Fruit fly (Drosophila melanogaster) whole organism, embryonic: ENCODE measurements around the gene CG42728.
A peak's percentile ranks its signal among the peaks of the same experiment; 100 is the strongest.

Source experiments
- Blimp-1 ChIP-seq: fragments of 200-800 bp; sonication (Bioruptor generic); optimal IDR thresholded peaks from 3 replicates; lab custom pipeline; 2018; ENCODE audit warnings: missing biosample characterization, missing genetic modification characterization, mild to moderate bottlenecking, moderate library complexity, missing genetic modification reagents
- CG10267 ChIP-seq: fragments of 200-800 bp; sonication (Bioruptor generic); optimal IDR thresholded peaks from 2 replicates; lab custom pipeline; 2018; ENCODE audit warnings: missing biosample characterization, mild to moderate bottlenecking, missing genetic modification characterization, moderate library complexity
- CG10979 ChIP-seq: fragments of 200-800 bp; sonication (Bioruptor generic); optimal IDR thresholded peaks from 2 replicates; lab custom pipeline; 2018; ENCODE audit warnings: missing biosample characterization, mild to moderate bottlenecking, missing genetic modification characterization, moderate library complexity
- CG13296 ChIP-seq: fragments of 200-800 bp; sonication (Bioruptor generic); optimal IDR thresholded peaks from 3 replicates; lab custom pipeline; 2018; ENCODE audit warnings: missing biosample characterization, mild to moderate bottlenecking, missing genetic modification characterization
- CG14710 ChIP-seq: fragments of 200-800 bp; sonication (Bioruptor generic); optimal IDR thresholded peaks from 3 replicates; lab custom pipeline; 2019; ENCODE audit warnings: missing biosample characterization, mild to moderate bottlenecking, missing genetic modification characterization, moderate library complexity
- CG15479 ChIP-seq: fragments of 200-800 bp; sonication (Bioruptor generic); optimal IDR thresholded peaks from 3 replicates; lab custom pipeline; 2019; ENCODE audit warnings: missing biosample characterization, mild to moderate bottlenecking, missing genetic modification characterization, moderate library complexity
- CG15514 ChIP-seq: fragments of 200-800 bp; sonication (Bioruptor generic); optimal IDR thresholded peaks from 3 replicates; lab custom pipeline; 2017; ENCODE audit warnings: missing biosample characterization, missing genetic modification characterization, mild to moderate bottlenecking, moderate library complexity, missing genetic modification reagents
- CG1602 ChIP-seq: fragments of 200-800 bp; sonication (Bioruptor generic); optimal IDR thresholded peaks from 3 replicates; lab custom pipeline; 2016; ENCODE audit warnings: missing biosample characterization, missing genetic modification characterization
- CG16813 ChIP-seq: fragments of 200-800 bp; sonication (Bioruptor generic); IDR thresholded peaks from 3 replicates; pipeline ENCODE4 v1.3.6; 2022; ENCODE audit warnings: missing biosample characterization, missing genetic modification characterization; ENCODE audit not compliant: partially characterized antibody
- CG17328 ChIP-seq: fragments of 200-800 bp; sonication (Bioruptor generic); IDR thresholded peaks from 2 replicates; pipeline ENCODE4 v1.3.6; 2022; ENCODE audit warnings: missing biosample characterization, missing genetic modification characterization
- CG17385 ChIP-seq: fragments of 200-800 bp; sonication (Bioruptor generic); optimal IDR thresholded peaks from 3 replicates; lab custom pipeline; 2018; ENCODE audit warnings: missing biosample characterization, mild to moderate bottlenecking, missing genetic modification characterization
- CG17829 ChIP-seq: fragments of 200-800 bp; optimal IDR thresholded peaks from 2 replicates; lab custom pipeline; 2019; ENCODE audit warnings: missing biosample characterization, mild to moderate bottlenecking, missing genetic modification characterization, moderate library complexity
- CG2712 ChIP-seq: fragments of 200-800 bp; optimal IDR thresholded peaks from 3 replicates; lab custom pipeline; 2019; ENCODE audit warnings: missing biosample characterization, mild to moderate bottlenecking, missing genetic modification characterization, moderate library complexity
- CG3726 ChIP-seq: fragments of 200-800 bp; sonication (Bioruptor generic); IDR thresholded peaks from 3 replicates; pipeline ENCODE4, ENCODE4 v1.3.6; 2022; ENCODE audit warnings: missing biosample characterization, missing genetic modification characterization
- CG6689 ChIP-seq: fragments of 200-800 bp; sonication (Bioruptor generic); IDR thresholded peaks from 2 replicates; pipeline ENCODE4 v1.3.6; 2022; ENCODE audit warnings: missing biosample characterization, missing genetic modification characterization
- CG6791 ChIP-seq: fragments of 200-800 bp; sonication (Bioruptor generic); IDR thresholded peaks from 3 replicates; pipeline ENCODE4 v1.3.6; 2022; ENCODE audit warnings: missing biosample characterization, missing genetic modification characterization; ENCODE audit not compliant: partially characterized antibody
- CG7963 ChIP-seq: fragments of 200-800 bp; sonication (Bioruptor generic); IDR thresholded peaks from 3 replicates; pipeline ENCODE4 v1.3.6; 2022; ENCODE audit warnings: missing biosample characterization, missing genetic modification characterization; ENCODE audit not compliant: partially characterized antibody
- CG8478 ChIP-seq: fragments of >200 bp; optimal IDR thresholded peaks from 2 replicates; lab custom pipeline; 2018
- CTCF ChIP-seq: fragments of 200-800 bp; sonication (Bioruptor generic); optimal IDR thresholded peaks from 2 replicates; lab custom pipeline; 2017; ENCODE audit warnings: missing biosample characterization, mild to moderate bottlenecking, missing genetic modification characterization, moderate library complexity
- CrebB ChIP-seq: fragments of 200-800 bp; sonication (Bioruptor generic); optimal IDR thresholded peaks from 3 replicates; lab custom pipeline; 2018; ENCODE audit warnings: missing biosample characterization, mild to moderate bottlenecking, missing genetic modification characterization
- Dek ChIP-seq: fragments of 200-800 bp; sonication (Bioruptor generic); optimal IDR thresholded peaks from 3 replicates; lab custom pipeline; 2019; ENCODE audit warnings: missing biosample characterization, mild to moderate bottlenecking, missing genetic modification characterization, moderate library complexity
- Dip2 ChIP-seq: fragments of 200-800 bp; sonication (Bioruptor generic); IDR thresholded peaks from 2 replicates; pipeline ENCODE4 v1.3.6; 2022; ENCODE audit warnings: missing biosample characterization, missing genetic modification characterization
- MBD-R2 ChIP-seq: fragments of 200-800 bp; sonication (Bioruptor generic); IDR thresholded peaks from 2 replicates; pipeline ENCODE4 v1.3.6; 2022; ENCODE audit warnings: missing biosample characterization, missing genetic modification characterization
- Side ChIP-seq: fragments of 200-800 bp; sonication (Bioruptor generic); optimal IDR thresholded peaks from 2 replicates; lab custom pipeline; 2016; ENCODE audit warnings: missing biosample characterization, missing genetic modification characterization
- TFAM ChIP-seq: fragments of 200-800 bp; sonication (Bioruptor generic); optimal IDR thresholded peaks from 2 replicates; lab custom pipeline; 2017; ENCODE audit warnings: missing biosample characterization, missing genetic modification characterization, inconsistent platforms
- ac ChIP-seq: fragments of 200-800 bp; sonication (Bioruptor generic); optimal IDR thresholded peaks from 3 replicates; lab custom pipeline; 2017; ENCODE audit warnings: missing biosample characterization, mild to moderate bottlenecking, missing genetic modification characterization
- bab2 ChIP-seq: fragments of 200-800 bp; sonication (Bioruptor generic); optimal IDR thresholded peaks from 2 replicates; lab custom pipeline; 2016; ENCODE audit warnings: missing biosample characterization, missing genetic modification characterization
- chinmo ChIP-seq: fragments of 200-800 bp; sonication (Bioruptor generic); IDR thresholded peaks from 4 replicates; pipeline ENCODE4 v1.3.6; 2022; ENCODE audit warnings: missing biosample characterization, missing genetic modification characterization; ENCODE audit not compliant: partially characterized antibody
- corto ChIP-seq: fragments of 200-800 bp; sonication (Bioruptor generic); optimal IDR thresholded peaks from 2 replicates; lab custom pipeline; 2016; ENCODE audit warnings: missing biosample characterization, mild to moderate bottlenecking, missing genetic modification characterization, moderate library complexity
- crp ChIP-seq, 2 experiments: fragments of 200-800 bp; sonication (Bioruptor generic); optimal IDR thresholded peaks; 2 replicates in 1 of 2; 3 replicates in 1 of 2; lab custom pipeline; 2017; ENCODE audit warnings: missing biosample characterization in 2 of 2, missing genetic modification characterization in 2 of 2, mild to moderate bottlenecking in 1 of 2, moderate library complexity in 1 of 2
- en ChIP-seq: fragments of 200-800 bp; sonication (Bioruptor generic); optimal IDR thresholded peaks from 2 replicates; lab custom pipeline; 2016; ENCODE audit warnings: missing biosample characterization, missing genetic modification characterization
- gce ChIP-seq: fragments of 200-800 bp; sonication (Bioruptor generic); IDR thresholded peaks from 3 replicates; pipeline ENCODE4 v1.3.6; 2022; ENCODE audit warnings: missing biosample characterization, missing genetic modification characterization
- lola ChIP-seq, 3 experiments: fragments of >200 bp in 2 of 3; fragments of 200-800 bp in 1 of 3; sonication (Bioruptor generic) in 1 of 3; optimal IDR thresholded peaks; 2 replicates each; lab custom pipeline; 2017 to 2019; ENCODE audit warnings: missing biosample characterization in 3 of 3, missing genetic modification characterization in 3 of 3, mild to moderate bottlenecking in 1 of 3, moderate library complexity in 1 of 3
- nom ChIP-seq: fragments of 200-800 bp; sonication (Bioruptor generic); optimal IDR thresholded peaks from 2 replicates; lab custom pipeline; 2017; ENCODE audit warnings: missing biosample characterization, missing genetic modification characterization, mild to moderate bottlenecking, moderate library complexity, missing genetic modification reagents
- pnt ChIP-seq: fragments of 200-800 bp; sonication (Bioruptor generic); optimal IDR thresholded peaks from 3 replicates; lab custom pipeline; 2016; ENCODE audit warnings: missing biosample characterization, missing genetic modification characterization
- sens-2 ChIP-seq: fragments of 200-800 bp; sonication (Bioruptor generic); IDR thresholded peaks from 2 replicates; pipeline ENCODE4 v1.3.6; 2022; ENCODE audit warnings: missing biosample characterization, missing genetic modification characterization
- tll ChIP-seq, 2 experiments: fragments of 200-800 bp in 1 of 2; fragments of >200 bp in 1 of 2; sonication (Bioruptor generic) in 1 of 2; optimal IDR thresholded peaks; 2 replicates each; lab custom pipeline; 2017 to 2019; ENCODE audit warnings: missing biosample characterization in 2 of 2, missing genetic modification characterization in 2 of 2, mild to moderate bottlenecking in 1 of 2, moderate library complexity in 1 of 2
- tx ChIP-seq: fragments of 200-800 bp; sonication (Bioruptor generic); optimal IDR thresholded peaks from 2 replicates; lab custom pipeline; 2016; ENCODE audit warnings: missing biosample characterization, missing genetic modification characterization
- wek ChIP-seq: fragments of 200-800 bp; sonication (Bioruptor generic); optimal IDR thresholded peaks from 3 replicates; lab custom pipeline; 2018; ENCODE audit warnings: missing biosample characterization, mild to moderate bottlenecking, missing genetic modification characterization, moderate library complexity

CG42728 gene

DNA sequence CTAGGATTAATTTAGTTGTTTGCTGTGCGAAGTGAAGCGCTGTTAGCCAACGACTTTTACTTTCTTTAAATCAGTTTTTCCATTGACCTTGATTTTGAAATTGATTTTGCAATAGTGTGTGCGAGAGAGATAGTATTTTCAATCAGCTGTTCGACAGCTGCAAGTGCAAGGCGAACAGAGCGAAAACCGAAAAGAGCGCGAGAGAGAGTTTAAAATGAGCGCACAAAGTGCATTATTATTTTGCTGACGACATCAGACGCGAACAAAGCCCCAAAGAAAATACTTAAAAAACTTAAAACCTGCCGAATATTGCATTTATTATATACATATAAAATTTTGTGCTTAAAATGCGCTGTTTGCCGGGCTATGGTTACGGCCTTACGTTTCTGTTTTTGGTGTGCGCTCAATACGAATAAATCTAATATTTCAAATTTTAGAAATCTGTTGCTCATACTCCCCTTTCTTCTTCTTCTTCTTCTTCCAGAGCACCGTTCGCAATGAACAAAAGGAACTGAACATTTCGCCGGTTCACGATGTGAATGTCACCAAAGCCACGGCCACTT is 16.2 kb downstream of the CG42728 start (continued):
- TF ChIP-seq tll (GFP tag; optimal IDR thresholded peaks at IDR 0.05; lab: Kevin White, UChicago) (peak in 1 of 2 experiments; percentile 61), CG2712 (tag; lab: Kevin White, UChicago) (peak; percentile 13), bab2 (GFP tag; lab: Kevin White, UChicago) (no peak), MBD-R2 (no peak), CG17385 (GFP tag; lab: Kevin White, UChicago) (peak; percentile 81), en (GFP tag; lab: Kevin White, UChicago) (no peak), CTCF (GFP tag; lab: Kevin White, UChicago) (no peak), CG15514 (GFP tag; lab: Kevin White, UChicago) (peak; percentile 60), tx (GFP tag; lab: Kevin White, UChicago) (no peak), Dip2 (GFP tag; lab: Robert Waterston, UW) (no peak), CG16813 (GFP tag; lab: Robert Waterston, UW) (no peak), CrebB (tag; lab: Kevin White, UChicago) (no peak), lola (GFP tag; optimal IDR thresholded peaks at IDR 0.05; lab: Kevin White, UChicago) (no peak), CG10267 (tag; lab: Kevin White, UChicago) (no peak), sens-2 (GFP tag; lab: Robert Waterston, UW) (no peak), CG10979 (tag; lab: Kevin White, UChicago) (no peak), Blimp-1 (GFP tag; lab: Kevin White, UChicago) (peak; percentile 47), Side (GFP tag; lab: Kevin White, UChicago) (no peak), pnt (GFP tag; lab: Kevin White, UChicago) (no peak), CG15479 (GFP tag; lab: Kevin White, UChicago) (peak; percentile 32), CG1602 (GFP tag; lab: Kevin White, UChicago) (no peak), Dek (tag; lab: Kevin White, UChicago) (no peak), CG13296 (GFP tag; lab: Kevin White, UChicago) (no peak), wek (GFP tag; lab: Kevin White, UChicago) (no peak), CG6689 (GFP tag; lab: Robert Waterston, UW) (no peak), CG3726 (GFP tag; lab: Robert Waterston, UW) (no peak), corto (GFP tag; lab: Kevin White, UChicago) (peak; percentile 50), CG17328 (GFP tag; lab: Robert Waterston, UW) (no peak), CG7963 (GFP tag; lab: Robert Waterston, UW) (no peak), nom (GFP tag; lab: Kevin White, UChicago) (peak; percentile 64), CG17829 (tag; lab: Kevin White, UChicago) (no peak), chinmo (0 out of 4 replicates have a peak, but pooled peaks have one; percentile 48), CG6791 (GFP tag; lab: Robert Waterston, UW) (no peak), gce (GFP tag; lab: Robert Waterston, UW) (no peak), crp (GFP tag; optimal IDR thresholded peaks at IDR 0.05; lab: Kevin White, UChicago) (peak in 1 of 2 experiments; percentile 75), CG8478 (no peak), TFAM (GFP tag; lab: Kevin White, UChicago) (no peak), CG14710 (tag; lab: Kevin White, UChicago) (peak; percentile 26), ac (peak; percentile 58)
- TF ChIP-seq, all 482 proteins: peak for 14
